Fruit fly (Drosophila melanogaster): ENCODE results near the gene CycJ.

Gene CycJ

dm6 chr3L:3436838-3437663 lies 29.2 kb upstream of the CycJ start (continued):
- no peak for TF ChIP-seq CG33557 (GFP tag; optimal IDR thresholded peaks at IDR 0.05)

DNA sequence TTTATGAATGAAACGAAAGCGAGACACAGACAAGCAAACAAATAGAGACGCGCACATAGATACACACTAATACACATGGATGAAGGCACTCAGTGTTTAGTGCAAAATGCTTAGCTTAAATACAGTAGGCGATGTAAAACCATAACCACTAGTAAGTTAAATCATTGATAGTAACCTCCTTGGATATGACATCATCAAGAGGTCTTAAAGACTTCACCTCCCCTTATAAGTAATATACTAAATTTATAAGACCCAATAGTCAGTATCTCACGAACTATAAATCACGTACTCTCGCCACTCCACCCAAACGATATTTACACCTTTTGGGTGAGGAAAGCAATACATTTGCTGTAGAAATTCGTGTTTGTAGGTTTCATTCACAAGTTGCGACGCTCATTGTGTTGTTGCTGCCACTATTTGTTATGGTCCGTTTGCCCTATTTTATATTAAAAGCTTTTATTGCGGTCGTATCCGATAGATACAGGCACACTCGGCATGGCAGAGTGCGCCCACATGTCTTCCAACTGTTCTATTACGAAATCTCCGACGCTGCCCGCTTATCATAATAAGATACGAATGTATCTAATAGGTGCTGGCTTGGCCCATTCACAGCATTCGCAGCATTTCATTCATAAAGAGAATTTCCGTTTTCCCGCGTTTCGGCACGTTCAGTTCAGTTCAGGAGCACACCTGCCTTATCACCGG lies 28.4 kb upstream of the CycJ start:
- peak; percentile 77; the same call in 2 of the 3 replicates for TF ChIP-seq CG2199 (GFP tag; IDR thresholded peaks at IDR 0.05)
- no peak for TF ChIP-seq hkb (optimal IDR thresholded peaks at IDR 0.05)
- no peak for TF ChIP-seq hkb (GFP tag; IDR thresholded peaks at IDR 0.05)
- TF ChIP-seq tap (tag; optimal IDR thresholded peaks at IDR 0.05) = no peak
- TF ChIP-seq chn (GFP tag; optimal IDR thresholded peaks at IDR 0.05) = no peak
- TF ChIP-seq CG12769 (tag; optimal IDR thresholded peaks at IDR 0.05) = peak; percentile 15
- TF ChIP-seq sr (GFP tag; IDR thresholded peaks at IDR 0.05) = peak; percentile 65; the same call in 1 of the 3 replicates
- TF ChIP-seq eve (GFP tag; optimal IDR thresholded peaks at IDR 0.05) = peak in 1 of 2 experiments; percentile 25
- TF ChIP-seq Myb (GFP tag; optimal IDR thresholded peaks at IDR 0.05) = no peak
- no peak for TF ChIP-seq CG13287 (GFP tag; IDR thresholded peaks at IDR 0.05; ENCODE audit: partially characterized antibody)
- no peak for TF ChIP-seq CG3065 (GFP tag; optimal IDR thresholded peaks at IDR 0.05)
- no peak for TF ChIP-seq wor (GFP tag; IDR thresholded peaks at IDR 0.05)
- TF ChIP-seq CG12391 (tag; optimal IDR thresholded peaks at IDR 0.05) = no peak
- TF ChIP-seq Dll (GFP tag; IDR thresholded peaks at IDR 0.05; ENCODE audit: partially characterized antibody) = 0 out of 4 replicates have a peak, but pooled peaks have one; percentile 25
- peak; percentile 50 for TF ChIP-seq cg (GFP tag; optimal IDR thresholded peaks at IDR 0.05)
- TF ChIP-seq jigr1 (GFP tag; IDR thresholded peaks at IDR 0.05) = no peak

- peak; percentile 47 for TF ChIP-seq CG15514 (GFP tag; optimal IDR thresholded peaks at IDR 0.05)
- peak; percentile 0 for TF ChIP-seq gcm2 (GFP tag; optimal IDR thresholded peaks at IDR 0.05)
- TF ChIP-seq eve (GFP tag; optimal IDR thresholded peaks at IDR 0.05) = peak in 1 of 2 experiments; percentile 56
- TF ChIP-seq wor (GFP tag; IDR thresholded peaks at IDR 0.05) = peak; percentile 48
- TF ChIP-seq CG7987 (GFP tag; optimal IDR thresholded peaks at IDR 0.05) = no peak
- no peak for TF ChIP-seq CG2199 (GFP tag; IDR thresholded peaks at IDR 0.05)
- peak; percentile 88 for TF ChIP-seq Xrp1 (GFP tag; IDR thresholded peaks at IDR 0.05)
- peak; percentile 81 for TF ChIP-seq CG15696 (tag; optimal IDR thresholded peaks at IDR 0.05)
- no peak for TF ChIP-seq Stat92E (GFP tag; optimal IDR thresholded peaks at IDR 0.05)
- no peak for TF ChIP-seq CG14050 (GFP tag; IDR thresholded peaks at IDR 0.05)
- no peak for TF ChIP-seq Doc2 (GFP tag; IDR thresholded peaks at IDR 0.05)
- TF ChIP-seq ara (GFP tag; IDR thresholded peaks at IDR 0.05) = peak; percentile 60
- TF ChIP-seq Sox100B (GFP tag; optimal IDR thresholded peaks at IDR 0.05) = peak; percentile 73
- TF ChIP-seq CG4404 (GFP tag; IDR thresholded peaks at IDR 0.05) = peak; percentile 59
- TF ChIP-seq stwl (tag; optimal IDR thresholded peaks at IDR 0.05) = peak; percentile 21
- no peak for TF ChIP-seq h (optimal IDR thresholded peaks at IDR 0.05)
- peak; percentile 31; the same call in 1 of the 2 replicates for TF ChIP-seq CG10366 (GFP tag; IDR thresholded peaks at IDR 0.05)
- TF ChIP-seq CG6813 (GFP tag; optimal IDR thresholded peaks at IDR 0.05) = peak; percentile 32
- TF ChIP-seq Lhr (GFP tag; optimal IDR thresholded peaks at IDR 0.05) = peak; percentile 5
- TF ChIP-seq CG1233 (GFP tag; optimal IDR thresholded peaks at IDR 0.05) = peak; percentile 40
- peak in 1 of 2 experiments; percentile 55 for TF ChIP-seq Eip74EF (GFP tag; optimal IDR thresholded peaks at IDR 0.05)
- TF ChIP-seq CG2889 (GFP tag; IDR thresholded peaks at IDR 0.05) = peak; percentile 47; the same call in 1 of the 3 replicates
- TF ChIP-seq gem (tag; optimal IDR thresholded peaks at IDR 0.05) = peak; percentile 90
- peak; percentile 85 for TF ChIP-seq CG7556 (GFP tag; optimal IDR thresholded peaks at IDR 0.05)
- TF ChIP-seq Tbp (GFP tag; optimal IDR thresholded peaks at IDR 0.05) = no peak
- TF ChIP-seq CG14860 (GFP tag; IDR thresholded peaks at IDR 0.05; ENCODE audit: partially characterized antibody) = no peak
- peak; percentile 88 for TF ChIP-seq dmrt11E (tag; optimal IDR thresholded peaks at IDR 0.05)
- TF ChIP-seq cato (GFP tag; optimal IDR thresholded peaks at IDR 0.05; ENCODE audit: borderline replicate concordance) = no peak
- no peak for TF ChIP-seq cg (GFP tag; optimal IDR thresholded peaks at IDR 0.05)
- peak; percentile 34; the same call in 1 of the 2 replicates for TF ChIP-seq E2f2 (GFP tag; IDR thresholded peaks at IDR 0.05)
- no peak for TF ChIP-seq ERR (GFP tag; optimal IDR thresholded peaks at IDR 0.05)
These were observed 27.8 kb upstream of the CycJ start for dm6 chr3L:3438473-3438872.
